Fruit fly (Drosophila melanogaster) whole organism, pupa: Measurements from ENCODE around the gene MED15.

Source experiments
- CG10348 ChIP-seq: fragments of 200-800 bp; sonication (Bioruptor generic); IDR thresholded peaks from 2 replicates; pipeline ENCODE4 v1.3.6; 2022; ENCODE audit warnings: missing biosample characterization, missing genetic modification characterization
- CG12605 ChIP-seq: fragments of 200-800 bp; sonication (Bioruptor generic); IDR thresholded peaks from 2 replicates; pipeline ENCODE4 v1.3.6; 2022; ENCODE audit warnings: missing biosample characterization, missing genetic modification characterization
- CG4496 ChIP-seq: fragments of 200-800 bp; sonication (Bioruptor generic); IDR thresholded peaks from 3 replicates; pipeline ENCODE4 v1.3.6; 2022; ENCODE audit warnings: missing biosample characterization, missing genetic modification characterization
- CG8159 ChIP-seq: fragments of 200-800 bp; sonication (Bioruptor generic); optimal IDR thresholded peaks from 3 replicates; lab custom pipeline; 2018; ENCODE audit warnings: missing biosample characterization, mild to moderate bottlenecking, missing genetic modification characterization, moderate library complexity
- CG8301 ChIP-seq: fragments of 200-800 bp; sonication (Bioruptor generic); optimal IDR thresholded peaks from 2 replicates; lab custom pipeline; 2018; ENCODE audit warnings: missing biosample characterization, mild to moderate bottlenecking, missing genetic modification characterization
- CG9948 ChIP-seq: fragments of 200-800 bp; sonication (Bioruptor generic); optimal IDR thresholded peaks from 2 replicates; lab custom pipeline; 2018; ENCODE audit warnings: missing biosample characterization, mild to moderate bottlenecking, missing genetic modification characterization, moderate library complexity
- D1 ChIP-seq: fragments of 200-800 bp; sonication (Bioruptor generic); optimal IDR thresholded peaks from 2 replicates; lab custom pipeline; 2018; ENCODE audit warnings: missing biosample characterization, mild to moderate bottlenecking, missing genetic modification characterization, moderate library complexity
- EcR ChIP-seq: fragments of 200-800 bp; sonication (Bioruptor generic); optimal IDR thresholded peaks from 3 replicates; lab custom pipeline; 2019; ENCODE audit warnings: missing biosample characterization, missing genetic modification characterization, mild to moderate bottlenecking, moderate library complexity, missing genetic modification reagents
- Pif1A ChIP-seq: fragments of 200-800 bp; sonication (Bioruptor generic); optimal IDR thresholded peaks from 3 replicates; lab custom pipeline; 2016; ENCODE audit warnings: missing biosample characterization, missing genetic modification characterization
- Snoo ChIP-seq: fragments of 200-800 bp; sonication (Bioruptor generic); optimal IDR thresholded peaks from 3 replicates; lab custom pipeline; 2017; ENCODE audit warnings: missing biosample characterization, mild to moderate bottlenecking, missing genetic modification characterization, inconsistent platforms
- rn ChIP-seq: fragments of 200-800 bp; sonication (Bioruptor generic); IDR thresholded peaks from 2 replicates; pipeline ENCODE4 v1.3.6; 2022; ENCODE audit warnings: missing biosample characterization, missing genetic modification characterization

DNA sequence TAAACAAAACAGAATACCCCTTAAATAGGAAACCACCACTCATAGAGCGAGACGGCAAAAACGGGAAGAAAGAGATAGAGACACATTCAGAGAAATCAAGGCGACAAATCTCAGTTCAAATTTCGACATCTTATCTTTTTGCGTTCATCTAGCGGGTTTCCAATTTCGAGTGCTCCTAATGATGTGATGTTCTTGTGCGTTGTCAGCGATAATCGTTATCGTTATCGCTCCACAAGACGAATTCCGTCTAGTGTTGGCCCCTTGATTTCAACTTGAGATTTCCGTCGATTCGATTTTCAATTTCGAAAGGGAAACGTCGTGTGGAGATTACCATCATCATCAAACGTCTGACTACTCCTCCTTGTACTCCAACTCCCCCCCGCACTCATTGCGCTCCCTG is 23.6 kb downstream of the MED15 start:
- TF ChIP-seq Pif1A (GFP tag; lab: Kevin White, UChicago) = no peak
- no peak for TF ChIP-seq CG9948 (tag; lab: Kevin White, UChicago)
- TF ChIP-seq CG10348 (GFP tag; lab: Robert Waterston, UW) = no peak
- TF ChIP-seq D1 (tag; lab: Kevin White, UChicago) = no peak
- TF ChIP-seq CG8301 (tag; lab: Kevin White, UChicago) = no peak
- no peak for TF ChIP-seq rn
- no peak for TF ChIP-seq CG8159 (tag; lab: Kevin White, UChicago)
- no peak for TF ChIP-seq Snoo
- TF ChIP-seq CG4496 (GFP tag; lab: Robert Waterston, UW) = no peak
- no peak for TF ChIP-seq EcR (GFP tag; lab: Kevin White, UChicago)
- TF ChIP-seq CG12605 (GFP tag; lab: Robert Waterston, UW) = no peak
